Fruit fly (Drosophila melanogaster) whole organism, embryonic: Measurements from ENCODE around the gene CG33966.

ENCODE experiments used
- Abd-B ChIP-seq: fragments of 200-800 bp; sonication (Bioruptor generic); optimal IDR thresholded peaks from 2 replicates; lab custom pipeline; 2018; ENCODE audit warnings: missing biosample characterization, mild to moderate bottlenecking, missing genetic modification characterization, moderate library complexity
- CG10462 ChIP-seq: fragments of 200-800 bp; sonication (Bioruptor generic); optimal IDR thresholded peaks from 2 replicates; lab custom pipeline; 2016; ENCODE audit warnings: missing biosample characterization, missing genetic modification characterization
- CG11093 ChIP-seq: fragments of 200-800 bp; sonication (Bioruptor generic); IDR thresholded peaks from 3 replicates; pipeline ENCODE4 v1.3.6; 2022; ENCODE audit warnings: missing biosample characterization, missing genetic modification characterization
- CG11398 ChIP-seq: fragments of 200-800 bp; sonication (Bioruptor generic); optimal IDR thresholded peaks from 2 replicates; lab custom pipeline; 2016; ENCODE audit warnings: missing biosample characterization, missing genetic modification characterization
- CG13123 ChIP-seq: fragments of 200-800 bp; sonication (Bioruptor generic); optimal IDR thresholded peaks from 2 replicates; lab custom pipeline; 2016; ENCODE audit warnings: missing biosample characterization, missing genetic modification characterization
- CG13424 ChIP-seq: fragments of 200-800 bp; sonication (Bioruptor generic); optimal IDR thresholded peaks from 2 replicates; lab custom pipeline; 2019; ENCODE audit warnings: missing biosample characterization, mild to moderate bottlenecking, missing genetic modification characterization, moderate library complexity
- CG13624 ChIP-seq: fragments of 200-800 bp; sonication (Bioruptor generic); optimal IDR thresholded peaks from 2 replicates; lab custom pipeline; 2016; ENCODE audit warnings: missing biosample characterization, missing genetic modification characterization
- CG14014 ChIP-seq: fragments of 200-800 bp; sonication (Bioruptor generic); IDR thresholded peaks from 2 replicates; pipeline ENCODE4 v1.3.6; 2022; ENCODE audit warnings: missing biosample characterization, missing genetic modification characterization
- CG1529 ChIP-seq: fragments of 200-800 bp; sonication (Bioruptor generic); optimal IDR thresholded peaks from 3 replicates; lab custom pipeline; 2018; ENCODE audit warnings: missing biosample characterization, missing genetic modification characterization
- CG1603 ChIP-seq: fragments of 200-800 bp; sonication (Bioruptor generic); optimal IDR thresholded peaks from 2 replicates; lab custom pipeline; 2019; ENCODE audit warnings: missing biosample characterization, mild to moderate bottlenecking, missing genetic modification characterization, moderate library complexity
- CG17328 ChIP-seq: fragments of 200-800 bp; sonication (Bioruptor generic); IDR thresholded peaks from 2 replicates; pipeline ENCODE4 v1.3.6; 2022; ENCODE audit warnings: missing biosample characterization, missing genetic modification characterization
- CG17612 ChIP-seq: fragments of 200-800 bp; sonication (Bioruptor generic); IDR thresholded peaks from 2 replicates; pipeline ENCODE4 v1.3.6; 2022; ENCODE audit warnings: missing biosample characterization, missing genetic modification characterization
- CG18476 ChIP-seq: fragments of 200-800 bp; sonication (Bioruptor generic); optimal IDR thresholded peaks from 2 replicates; lab custom pipeline; 2016; ENCODE audit warnings: missing biosample characterization, mild to moderate bottlenecking, missing genetic modification characterization
- CG18599 ChIP-seq: fragments of 200-800 bp; sonication (Bioruptor generic); optimal IDR thresholded peaks from 3 replicates; lab custom pipeline; 2017; ENCODE audit warnings: missing biosample characterization, missing genetic modification characterization, mild to moderate bottlenecking, moderate library complexity, missing genetic modification reagents
- CG2199 ChIP-seq: fragments of 200-800 bp; sonication (Bioruptor generic); IDR thresholded peaks from 3 replicates; pipeline ENCODE4 v1.3.6; 2022; ENCODE audit warnings: missing biosample characterization, missing genetic modification characterization
- CG3065 ChIP-seq: fragments of 200-800 bp; sonication (Bioruptor generic); optimal IDR thresholded peaks from 2 replicates; lab custom pipeline; 2016; ENCODE audit warnings: missing biosample characterization, missing genetic modification characterization
- CG31224 ChIP-seq: fragments of 200-800 bp; sonication (Bioruptor generic); IDR thresholded peaks from 2 replicates; pipeline ENCODE4 v1.3.6; 2022; ENCODE audit warnings: missing biosample characterization, missing genetic modification characterization
- CG31441 ChIP-seq: fragments of 200-800 bp; sonication (Bioruptor generic); IDR thresholded peaks from 2 replicates; pipeline ENCODE4 v1.3.6; 2022; ENCODE audit warnings: missing biosample characterization, missing genetic modification characterization
- CG34224 ChIP-seq: fragments of 200-800 bp; sonication (Bioruptor generic); IDR thresholded peaks from 3 replicates; pipeline ENCODE4 v1.3.6; 2022; ENCODE audit warnings: missing biosample characterization, missing genetic modification characterization; ENCODE audit not compliant: partially characterized antibody
- CG3995 ChIP-seq: fragments of 200-800 bp; sonication (Bioruptor generic); optimal IDR thresholded peaks from 3 replicates; lab custom pipeline; 2016; ENCODE audit warnings: missing biosample characterization, missing genetic modification characterization
- CG6765 ChIP-seq: fragments of 200-800 bp; sonication (Bioruptor generic); optimal IDR thresholded peaks from 3 replicates; lab custom pipeline; 2017; ENCODE audit warnings: missing biosample characterization, mild to moderate bottlenecking, missing genetic modification characterization
- CG7556 ChIP-seq: fragments of 200-800 bp; sonication (Bioruptor generic); optimal IDR thresholded peaks from 2 replicates; lab custom pipeline; 2017; ENCODE audit warnings: missing biosample characterization, mild to moderate bottlenecking, missing genetic modification characterization
- CG8290 ChIP-seq, 3 experiments: fragments of 200-800 bp; sonication (Bioruptor generic); optimal IDR thresholded peaks; 2 replicates each; lab custom pipeline; 2016 to 2019; ENCODE audit warnings: missing biosample characterization in 3 of 3, missing genetic modification characterization in 3 of 3, mild to moderate bottlenecking in 2 of 3, moderate library complexity in 1 of 3
- CTCF ChIP-seq: fragments of 200-800 bp; sonication (Bioruptor generic); optimal IDR thresholded peaks from 2 replicates; lab custom pipeline; 2017; ENCODE audit warnings: missing biosample characterization, mild to moderate bottlenecking, missing genetic modification characterization, moderate library complexity
- D19A ChIP-seq: fragments of 200-800 bp; optimal IDR thresholded peaks from 3 replicates; lab custom pipeline; 2019; ENCODE audit warnings: missing biosample characterization, mild to moderate bottlenecking, missing genetic modification characterization, moderate library complexity
- Doc2 ChIP-seq: fragments of 200-800 bp; sonication (Bioruptor generic); IDR thresholded peaks from 2 replicates; pipeline ENCODE4 v1.3.6; 2022; ENCODE audit warnings: missing biosample characterization, missing genetic modification characterization
- Dref ChIP-seq: fragments of 200-800 bp; sonication (Bioruptor generic); IDR thresholded peaks from 2 replicates; pipeline ENCODE4 v1.3.6; 2022; ENCODE audit warnings: missing biosample characterization, missing genetic modification characterization
- Fer3 ChIP-seq: fragments of 200-800 bp; sonication (Bioruptor generic); optimal IDR thresholded peaks from 2 replicates; lab custom pipeline; 2018; ENCODE audit warnings: missing biosample characterization, mild to moderate bottlenecking, missing genetic modification characterization, moderate library complexity
- Gsc ChIP-seq: fragments of 200-800 bp; sonication (Bioruptor generic); IDR thresholded peaks from 2 replicates; pipeline ENCODE4 v1.3.6; 2022; ENCODE audit warnings: missing biosample characterization, missing genetic modification characterization
- HLH4C ChIP-seq: fragments of 200-800 bp; sonication (Bioruptor generic); IDR thresholded peaks from 3 replicates; pipeline ENCODE4 v1.3.6; 2022; ENCODE audit warnings: missing biosample characterization, missing genetic modification characterization; ENCODE audit not compliant: partially characterized antibody
- Hr39 ChIP-seq: fragments of >200 bp; optimal IDR thresholded peaks from 2 replicates; lab custom pipeline; 2017
- Mes4 ChIP-seq: fragments of 200-800 bp; sonication (Bioruptor generic); optimal IDR thresholded peaks from 2 replicates; lab custom pipeline; 2016; ENCODE audit warnings: missing biosample characterization, missing genetic modification characterization
- Usf ChIP-seq: fragments of 200-800 bp; sonication (Bioruptor generic); optimal IDR thresholded peaks from 2 replicates; lab custom pipeline; 2017; ENCODE audit warnings: missing genotype, missing biosample characterization, missing genetic modification characterization
- YL-1 ChIP-seq: fragments of 200-800 bp; sonication (Bioruptor generic); optimal IDR thresholded peaks from 3 replicates; lab custom pipeline; 2017; ENCODE audit warnings: missing biosample characterization, mild to moderate bottlenecking, missing genetic modification characterization
- amos ChIP-seq: fragments of 200-800 bp; sonication (Bioruptor generic); IDR thresholded peaks from 2 replicates; pipeline ENCODE4 v1.3.6; 2022; ENCODE audit warnings: missing biosample characterization, missing genetic modification characterization; ENCODE audit not compliant: partially characterized antibody
- chm ChIP-seq: fragments of 200-800 bp; sonication (Bioruptor generic); IDR thresholded peaks from 2 replicates; pipeline ENCODE4 v1.3.6; 2022; ENCODE audit warnings: missing biosample characterization, missing genetic modification characterization
- ci ChIP-seq: fragments of 200-800 bp; sonication (Bioruptor generic); IDR thresholded peaks from 3 replicates; pipeline ENCODE4 v1.3.6; 2022; ENCODE audit warnings: missing biosample characterization, missing genetic modification characterization
- croc ChIP-seq: fragments of 200-800 bp; sonication (Bioruptor generic); conservative IDR thresholded peaks from 3 replicates; pipeline ENCODE4 v1.3.6; 2022; ENCODE audit warnings: missing biosample characterization, missing genetic modification characterization
- danr ChIP-seq: fragments of 200-800 bp; sonication (Bioruptor generic); IDR thresholded peaks from 2 replicates; pipeline ENCODE4 v1.3.6; 2022; ENCODE audit warnings: missing biosample characterization, missing genetic modification characterization
- dati ChIP-seq: fragments of 200-800 bp; sonication (Bioruptor generic); IDR thresholded peaks from 2 replicates; pipeline ENCODE4 v1.3.6; 2022; ENCODE audit warnings: missing biosample characterization, missing genetic modification characterization
- grau ChIP-seq: fragments of 200-800 bp; optimal IDR thresholded peaks from 3 replicates; lab custom pipeline; 2019; ENCODE audit warnings: missing biosample characterization, mild to moderate bottlenecking, missing genetic modification characterization, moderate library complexity
- hbn ChIP-seq: fragments of 200-800 bp; sonication (Bioruptor generic); IDR thresholded peaks from 2 replicates; pipeline ENCODE4 v1.3.6; 2022; ENCODE audit warnings: missing biosample characterization, missing genetic modification characterization; ENCODE audit not compliant: partially characterized antibody
- ind ChIP-seq: fragments of 200-800 bp; sonication (Bioruptor generic); optimal IDR thresholded peaks from 3 replicates; lab custom pipeline; 2016; ENCODE audit warnings: missing biosample characterization, missing genetic modification characterization
- klu ChIP-seq: fragments of 200-800 bp; sonication (Bioruptor generic); IDR thresholded peaks from 2 replicates; pipeline ENCODE4 v1.3.6; 2022; ENCODE audit warnings: missing biosample characterization, missing genetic modification characterization
- nom ChIP-seq: fragments of 200-800 bp; sonication (Bioruptor generic); optimal IDR thresholded peaks from 2 replicates; lab custom pipeline; 2017; ENCODE audit warnings: missing biosample characterization, missing genetic modification characterization, mild to moderate bottlenecking, moderate library complexity, missing genetic modification reagents
- psq ChIP-seq: fragments of 200-800 bp; sonication (Bioruptor generic); optimal IDR thresholded peaks from 2 replicates; lab custom pipeline; 2017; ENCODE audit warnings: missing biosample characterization, missing genetic modification characterization
- salm ChIP-seq: fragments of 200-800 bp; sonication (Bioruptor generic); optimal IDR thresholded peaks from 2 replicates; lab custom pipeline; 2018; ENCODE audit warnings: missing biosample characterization, mild to moderate bottlenecking, missing genetic modification characterization
- scrt ChIP-seq: fragments of 200-800 bp; sonication (Bioruptor generic); optimal IDR thresholded peaks from 2 replicates; lab custom pipeline; 2018; ENCODE audit warnings: missing biosample characterization, mild to moderate bottlenecking, missing genetic modification characterization, moderate library complexity
- sd ChIP-seq: fragments of 200-800 bp; sonication (Bioruptor generic); optimal IDR thresholded peaks from 3 replicates; lab custom pipeline; 2018; ENCODE audit warnings: missing biosample characterization, mild to moderate bottlenecking, missing genetic modification characterization, moderate library complexity
- slou ChIP-seq: fragments of 200-800 bp; sonication (Bioruptor generic); optimal IDR thresholded peaks from 3 replicates; lab custom pipeline; 2016; ENCODE audit warnings: missing biosample characterization, missing genetic modification characterization
- tin ChIP-seq: fragments of 200-800 bp; sonication (Bioruptor generic); optimal IDR thresholded peaks from 3 replicates; lab custom pipeline; 2016; ENCODE audit warnings: missing biosample characterization, missing genetic modification characterization

The CG33966 gene

dm6 chr3L:1247627-1248295 is 13.8 kb downstream of the CG33966 start, which contains the start of the genes Psf1 and Sac1 (continued):
- TF ChIP-seq sd (tag; lab: Kevin White, UChicago) (no peak), Gsc (no peak), grau (tag; lab: Kevin White, UChicago) (peak; percentile 58), amos (GFP tag; lab: Robert Waterston, UW) (peak; percentile 83), Dref (GFP tag; lab: Robert Waterston, UW) (peak; percentile 57), CG13624 (GFP tag; lab: Kevin White, UChicago) (peak; percentile 73), CG31224 (GFP tag; lab: Robert Waterston, UW) (no peak), Fer3 (tag; lab: Kevin White, UChicago) (no peak), dati (GFP tag; lab: Robert Waterston, UW) (no peak), CG11398 (no peak), HLH4C (GFP tag; lab: Robert Waterston, UW) (peak; percentile 72), CG34224 (GFP tag; lab: Robert Waterston, UW) (peak; percentile 79), CG17328 (no peak), CG2199 (GFP tag; lab: Robert Waterston, UW) (no peak), CG17612 (GFP tag; lab: Robert Waterston, UW) (no peak), croc (no peak), CG18476 (no peak), ind (peak; percentile 55), CG10462 (GFP tag; lab: Kevin White, UChicago) (no peak), CG8290 (GFP tag; optimal IDR thresholded peaks at IDR 0.05; lab: Kevin White, UChicago) (no peak), CG8290 (tag; optimal IDR thresholded peaks at IDR 0.05; lab: Kevin White, UChicago) (peak in 1 of 2 experiments; percentile 27), CG13123 (GFP tag; lab: Kevin White, UChicago) (no peak), Abd-B (GFP tag; lab: Kevin White, UChicago) (peak; percentile 47), psq (GFP tag; lab: Kevin White, UChicago) (no peak), danr (GFP tag; lab: Robert Waterston, UW) (no peak), Usf (no peak), tin (GFP tag; lab: Kevin White, UChicago) (peak; percentile 30), CG1529 (GFP tag; lab: Kevin White, UChicago) (no peak), D19A (tag; lab: Kevin White, UChicago) (no peak), Mes4 (peak; percentile 35), hbn (GFP tag; lab: Robert Waterston, UW) (peak; percentile 73), CG31441 (GFP tag; lab: Robert Waterston, UW) (no peak; the same call in 1 of the 2 replicates), CG3995 (GFP tag; lab: Kevin White, UChicago) (peak; percentile 88), Hr39 (lab: Kevin White, UChicago) (no peak), CG11093 (GFP tag; lab: Robert Waterston, UW) (no peak), scrt (GFP tag; lab: Kevin White, UChicago) (no peak), YL-1 (GFP tag; lab: Kevin White, UChicago) (peak; percentile 69), CG6765 (GFP tag; lab: Kevin White, UChicago) (no peak), nom (GFP tag; lab: Kevin White, UChicago) (no peak), CG1603 (peak; percentile 71), CG13424 (tag; lab: Kevin White, UChicago) (peak; percentile 57), CG18599 (GFP tag; lab: Kevin White, UChicago) (no peak), slou (GFP tag; lab: Kevin White, UChicago) (no peak), Doc2 (no peak), CG14014 (GFP tag; lab: Robert Waterston, UW) (no peak), salm (tag; lab: Kevin White, UChicago) (no peak), chm (no peak), CG3065 (GFP tag; lab: Kevin White, UChicago) (peak; percentile 41), CTCF (GFP tag; lab: Kevin White, UChicago) (no peak), klu (GFP tag; lab: Robert Waterston, UW) (no peak; the same call in 1 of the 2 replicates), ci (0 out of 3 replicates have a peak, but pooled peaks have one; percentile 27), CG7556 (GFP tag; lab: Kevin White, UChicago) (no peak)
